Worm (Caenorhabditis elegans): ENCODE measurements around the gene ZK813.1.

- no peak for TF ChIP-seq nhr-11 (tag; optimal IDR thresholded peaks at IDR 0.05)
- no peak for TF ChIP-seq tbx-7 (tag; optimal IDR thresholded peaks at IDR 0.05)
- TF ChIP-seq gmeb-2 (tag; optimal IDR thresholded peaks at IDR 0.05): no peak
- TF ChIP-seq T23F11.4 (GFP tag; optimal IDR thresholded peaks at IDR 0.05): no peak
- TF ChIP-seq ahr-1 (tag; optimal IDR thresholded peaks at IDR 0.05): no peak
Observed at ce11 chrX:3440308-3440707, 5.8 kb upstream of the ZK813.1 start.

Data from whole organism, late embryonic.